Fruit fly (Drosophila melanogaster): ENCODE measurements around the gene CG4382.

dm6 chr2L:9569588-9570434 is 30.9 kb downstream of the CG4382 start:
- TF ChIP-seq CG9139 (GFP tag; optimal IDR thresholded peaks at IDR 0.05) (peak; percentile 90), lz (GFP tag; optimal IDR thresholded peaks at IDR 0.05) (peak; percentile 94), ss (GFP tag; optimal IDR thresholded peaks at IDR 0.05) (peak; percentile 97), Hr4 (GFP tag; optimal IDR thresholded peaks at IDR 0.05) (peak; percentile 92), OdsH (GFP tag; optimal IDR thresholded peaks at IDR 0.05) (peak; percentile 97), CG15336 (GFP tag; IDR thresholded peaks at IDR 0.05) (peak; percentile 95), CG6808 (GFP tag; optimal IDR thresholded peaks at IDR 0.05) (peak; percentile 99), Met (GFP tag; optimal IDR thresholded peaks at IDR 0.05) (peak; percentile 96), CG11294 (GFP tag; IDR thresholded peaks at IDR 0.05) (peak; percentile 90), CG6854 (GFP tag; optimal IDR thresholded peaks at IDR 0.05) (peak; percentile 89), esn (GFP tag; optimal IDR thresholded peaks at IDR 0.05) (peak; percentile 97), Ets96B (tag; optimal IDR thresholded peaks at IDR 0.05) (peak; percentile 96), Sox14 (GFP tag; optimal IDR thresholded peaks at IDR 0.05) (peak; percentile 93)
